Fruit fly (Drosophila melanogaster) whole organism, embryonic: ENCODE results near the gene mAcon1.
A peak's percentile ranks its signal among the peaks of the same experiment; 100 is the strongest.

ENCODE experiments used
- Awh ChIP-seq: fragments of 200-800 bp; sonication (Bioruptor generic); IDR thresholded peaks from 2 replicates; pipeline ENCODE4, ENCODE4 v1.3.6; 2022; ENCODE audit warnings: missing biosample characterization, missing genetic modification characterization
- CG10959 ChIP-seq: fragments of 200-800 bp; sonication (Bioruptor generic); IDR thresholded peaks from 2 replicates; pipeline ENCODE4 v1.3.6; 2022; ENCODE audit warnings: missing biosample characterization, missing genetic modification characterization
- CG11398 ChIP-seq: fragments of 200-800 bp; sonication (Bioruptor generic); optimal IDR thresholded peaks from 2 replicates; lab custom pipeline; 2016; ENCODE audit warnings: missing biosample characterization, missing genetic modification characterization
- CG12236 ChIP-seq: fragments of 200-800 bp; sonication (Bioruptor generic); optimal IDR thresholded peaks from 2 replicates; lab custom pipeline; 2016; ENCODE audit warnings: missing biosample characterization, missing genetic modification characterization
- CG13296 ChIP-seq: fragments of 200-800 bp; sonication (Bioruptor generic); optimal IDR thresholded peaks from 3 replicates; lab custom pipeline; 2018; ENCODE audit warnings: missing biosample characterization, mild to moderate bottlenecking, missing genetic modification characterization
- CG14710 ChIP-seq: fragments of 200-800 bp; sonication (Bioruptor generic); optimal IDR thresholded peaks from 3 replicates; lab custom pipeline; 2019; ENCODE audit warnings: missing biosample characterization, mild to moderate bottlenecking, missing genetic modification characterization, moderate library complexity
- CG17568 ChIP-seq: fragments of 200-800 bp; sonication (Bioruptor generic); optimal IDR thresholded peaks from 2 replicates; lab custom pipeline; 2018; ENCODE audit warnings: missing biosample characterization, mild to moderate bottlenecking, missing genetic modification characterization, moderate library complexity
- CG2116 ChIP-seq: fragments of 200-800 bp; sonication (Bioruptor generic); optimal IDR thresholded peaks from 3 replicates; lab custom pipeline; 2018; ENCODE audit warnings: missing biosample characterization, mild to moderate bottlenecking, missing genetic modification characterization
- CG2875 ChIP-seq: fragments of 200-800 bp; sonication (Bioruptor generic); optimal IDR thresholded peaks from 2 replicates; lab custom pipeline; 2017; ENCODE audit warnings: missing biosample characterization, mild to moderate bottlenecking, missing genetic modification characterization, missing genetic modification reagents
- CG34224 ChIP-seq: fragments of 200-800 bp; sonication (Bioruptor generic); IDR thresholded peaks from 3 replicates; pipeline ENCODE4 v1.3.6; 2022; ENCODE audit warnings: missing biosample characterization, missing genetic modification characterization; ENCODE audit not compliant: partially characterized antibody
- CG7786 ChIP-seq: fragments of 200-800 bp; sonication (Bioruptor generic); optimal IDR thresholded peaks from 2 replicates; lab custom pipeline; 2016; ENCODE audit warnings: missing biosample characterization, missing genetic modification characterization
- CG7963 ChIP-seq: fragments of 200-800 bp; sonication (Bioruptor generic); IDR thresholded peaks from 3 replicates; pipeline ENCODE4 v1.3.6; 2022; ENCODE audit warnings: missing biosample characterization, missing genetic modification characterization; ENCODE audit not compliant: partially characterized antibody
- Dll ChIP-seq: fragments of 200-800 bp; sonication (Bioruptor generic); IDR thresholded peaks from 4 replicates; pipeline ENCODE4 v1.3.6; 2022; ENCODE audit warnings: missing biosample characterization, missing genetic modification characterization; ENCODE audit not compliant: partially characterized antibody
- Fer1 ChIP-seq: fragments of 200-800 bp; sonication (Bioruptor generic); optimal IDR thresholded peaks from 2 replicates; lab custom pipeline; 2017; ENCODE audit warnings: missing biosample characterization, mild to moderate bottlenecking, missing genetic modification characterization
- HHEX ChIP-seq: fragments of 200-800 bp; sonication (Bioruptor generic); optimal IDR thresholded peaks from 3 replicates; lab custom pipeline; 2017; ENCODE audit warnings: missing biosample characterization, mild to moderate bottlenecking, missing genetic modification characterization, missing genetic modification reagents
- Hey ChIP-seq: fragments of 200-800 bp; sonication (Bioruptor generic); optimal IDR thresholded peaks from 3 replicates; lab custom pipeline; 2018; ENCODE audit warnings: missing biosample characterization, mild to moderate bottlenecking, missing genetic modification characterization
- HmgD ChIP-seq: fragments of 200-800 bp; sonication (Bioruptor generic); optimal IDR thresholded peaks from 3 replicates; lab custom pipeline; 2016; ENCODE audit warnings: missing biosample characterization, missing genetic modification characterization
- HmgZ ChIP-seq: fragments of 200-800 bp; sonication (Bioruptor generic); optimal IDR thresholded peaks from 2 replicates; lab custom pipeline; 2018; ENCODE audit warnings: missing biosample characterization, mild to moderate bottlenecking, missing genetic modification characterization
- Lhr ChIP-seq: fragments of 200-800 bp; sonication (Bioruptor generic); optimal IDR thresholded peaks from 3 replicates; lab custom pipeline; 2017; ENCODE audit warnings: mild to moderate bottlenecking, missing biosample characterization, missing genetic modification reagents, missing genetic modification characterization
- MESR4 ChIP-seq: fragments of 200-800 bp; sonication (Bioruptor generic); optimal IDR thresholded peaks from 2 replicates; lab custom pipeline; 2018; ENCODE audit warnings: missing biosample characterization, mild to moderate bottlenecking, missing genetic modification characterization, moderate library complexity
- Meics ChIP-seq: fragments of 200-800 bp; sonication (Bioruptor generic); optimal IDR thresholded peaks from 2 replicates; lab custom pipeline; 2017; ENCODE audit warnings: missing biosample characterization, mild to moderate bottlenecking, missing genetic modification characterization
- Mes4 ChIP-seq: fragments of 200-800 bp; sonication (Bioruptor generic); optimal IDR thresholded peaks from 2 replicates; lab custom pipeline; 2016; ENCODE audit warnings: missing biosample characterization, missing genetic modification characterization
- NFAT ChIP-seq: fragments of 200-800 bp; sonication (Bioruptor generic); IDR thresholded peaks from 2 replicates; pipeline ENCODE4 v1.3.6; 2022; ENCODE audit warnings: missing biosample characterization, missing genetic modification characterization
- Nf-YC ChIP-seq: fragments of 200-800 bp; optimal IDR thresholded peaks from 3 replicates; lab custom pipeline; 2019; ENCODE audit warnings: missing biosample characterization, mild to moderate bottlenecking, missing genetic modification characterization, moderate library complexity
- Opbp ChIP-seq: fragments of 200-800 bp; sonication (Bioruptor generic); IDR thresholded peaks from 3 replicates; pipeline ENCODE4 v1.3.6; 2022; ENCODE audit warnings: missing biosample characterization, missing genetic modification characterization; ENCODE audit not compliant: partially characterized antibody
- TFAM ChIP-seq: fragments of 200-800 bp; sonication (Bioruptor generic); optimal IDR thresholded peaks from 2 replicates; lab custom pipeline; 2017; ENCODE audit warnings: missing biosample characterization, missing genetic modification characterization, inconsistent platforms
- Xrp1 ChIP-seq: fragments of 200-800 bp; sonication (Bioruptor generic); IDR thresholded peaks from 2 replicates; pipeline ENCODE4 v1.3.6; 2022; ENCODE audit warnings: missing biosample characterization, missing genetic modification characterization
- bigmax ChIP-seq: fragments of 200-800 bp; sonication (Bioruptor generic); optimal IDR thresholded peaks from 2 replicates; lab custom pipeline; 2018; ENCODE audit warnings: missing biosample characterization, mild to moderate bottlenecking, missing genetic modification characterization
- caup ChIP-seq: fragments of 200-800 bp; sonication (Bioruptor generic); optimal IDR thresholded peaks from 3 replicates; lab custom pipeline; 2017; ENCODE audit warnings: missing biosample characterization, mild to moderate bottlenecking, missing genetic modification characterization, moderate library complexity; ENCODE audit not compliant: severe bottlenecking
- cg ChIP-seq: fragments of 200-800 bp; sonication (Bioruptor generic); optimal IDR thresholded peaks from 3 replicates; lab custom pipeline; 2019; ENCODE audit warnings: missing biosample characterization, mild to moderate bottlenecking, missing genetic modification characterization, moderate library complexity
- ci ChIP-seq: fragments of 200-800 bp; sonication (Bioruptor generic); IDR thresholded peaks from 3 replicates; pipeline ENCODE4 v1.3.6; 2022; ENCODE audit warnings: missing biosample characterization, missing genetic modification characterization
- dan ChIP-seq: fragments of 200-800 bp; sonication (Bioruptor generic); IDR thresholded peaks from 2 replicates; pipeline ENCODE4 v1.3.6; 2022; ENCODE audit warnings: missing biosample characterization, missing genetic modification characterization
- dmrt99B ChIP-seq: fragments of 200-800 bp; sonication (Bioruptor generic); optimal IDR thresholded peaks from 2 replicates; lab custom pipeline; 2018; ENCODE audit warnings: missing biosample characterization, mild to moderate bottlenecking, missing genetic modification characterization, moderate library complexity
- exex ChIP-seq: fragments of 200-800 bp; sonication (Bioruptor generic); optimal IDR thresholded peaks from 4 replicates; lab custom pipeline; 2018; ENCODE audit warnings: missing biosample characterization, mild to moderate bottlenecking, missing genetic modification characterization, moderate library complexity
- grn ChIP-seq: fragments of 200-800 bp; sonication (Bioruptor generic); optimal IDR thresholded peaks from 3 replicates; lab custom pipeline; 2017; ENCODE audit warnings: missing biosample characterization, missing genetic modification characterization
- gsb ChIP-seq: fragments of 200-800 bp; sonication (Bioruptor generic); IDR thresholded peaks from 2 replicates; pipeline ENCODE4 v1.3.6; 2022; ENCODE audit warnings: missing biosample characterization, missing genetic modification characterization
- ham ChIP-seq: fragments of 200-800 bp; sonication (Bioruptor generic); IDR thresholded peaks from 2 replicates; pipeline ENCODE4 v1.3.6; 2022; ENCODE audit warnings: missing biosample characterization, missing genetic modification characterization
- lbe ChIP-seq: fragments of 200-800 bp; sonication (Bioruptor generic); optimal IDR thresholded peaks from 2 replicates; lab custom pipeline; 2016; ENCODE audit warnings: missing biosample characterization, mild to moderate bottlenecking, missing genetic modification characterization
- maf-S ChIP-seq: fragments of 200-800 bp; sonication (Bioruptor generic); optimal IDR thresholded peaks from 2 replicates; lab custom pipeline; 2016; ENCODE audit warnings: missing biosample characterization, missing genetic modification characterization
- mam ChIP-seq: fragments of 200-800 bp; sonication (Bioruptor generic); optimal IDR thresholded peaks from 3 replicates; lab custom pipeline; 2016; ENCODE audit warnings: missing biosample characterization, missing genetic modification characterization
- nau ChIP-seq: fragments of 200-800 bp; sonication (Bioruptor generic); optimal IDR thresholded peaks from 3 replicates; lab custom pipeline; 2017; ENCODE audit warnings: missing biosample characterization, mild to moderate bottlenecking, missing genetic modification characterization, missing genetic modification reagents
- sc ChIP-seq, 3 experiments: fragments of >200 bp in 2 of 3; fragments of 200-800 bp in 1 of 3; sonication (Bioruptor generic) in 1 of 3; optimal IDR thresholded peaks; 2 replicates in 2 of 3; 3 replicates in 1 of 3; lab custom pipeline; 2017; ENCODE audit warnings: mild to moderate bottlenecking in 1 of 3, missing biosample characterization in 1 of 3, missing genetic modification characterization in 1 of 3, missing genetic modification reagents in 1 of 3
- trem ChIP-seq: fragments of 200-800 bp; optimal IDR thresholded peaks from 3 replicates; lab custom pipeline; 2019; ENCODE audit warnings: missing biosample characterization, mild to moderate bottlenecking, missing genetic modification characterization, moderate library complexity
- unc-4 ChIP-seq: fragments of 200-800 bp; sonication (Bioruptor generic); IDR thresholded peaks from 2 replicates; pipeline ENCODE4 v1.3.6; 2022; ENCODE audit warnings: missing biosample characterization, missing genetic modification characterization; ENCODE audit not compliant: partially characterized antibody
- unpg ChIP-seq: fragments of 200-800 bp; sonication (Bioruptor generic); optimal IDR thresholded peaks from 3 replicates; lab custom pipeline; 2018; ENCODE audit warnings: missing biosample characterization, mild to moderate bottlenecking, missing genetic modification characterization, moderate library complexity
- usp ChIP-seq: fragments of >200 bp; optimal IDR thresholded peaks from 2 replicates; lab custom pipeline; 2017; ENCODE audit warnings: missing biosample characterization, missing genetic modification characterization
- wdn ChIP-seq: fragments of 200-800 bp; sonication (Bioruptor generic); IDR thresholded peaks from 2 replicates; pipeline ENCODE4 v1.3.6; 2022; ENCODE audit warnings: missing biosample characterization, missing genetic modification characterization
- z ChIP-seq: fragments of 200-800 bp; sonication (Bioruptor generic); IDR thresholded peaks from 3 replicates; pipeline ENCODE4 v1.3.6; 2022; ENCODE audit warnings: missing biosample characterization, missing genetic modification characterization

The mAcon1 gene

dm6 chr2L:21141714-21142500 is 26.5 kb upstream of the mAcon1 start, which contains the start of gene Dap160 (continued):
- TF ChIP-seq Lhr: peak; percentile 29
- no peak for TF ChIP-seq sc (optimal IDR thresholded peaks at IDR 0.05; lab: Kevin White, UChicago)
- TF ChIP-seq sc (GFP tag; optimal IDR thresholded peaks at IDR 0.05; lab: Kevin White, UChicago): no peak
- no peak for TF ChIP-seq TFAM (GFP tag; lab: Kevin White, UChicago)
- TF ChIP-seq CG10959 (GFP tag; lab: Robert Waterston, UW): no peak
- no peak for TF ChIP-seq Nf-YC
- TF ChIP-seq Hey (tag; lab: Kevin White, UChicago): no peak
- no peak for TF ChIP-seq wdn
- no peak for TF ChIP-seq nau (GFP tag; lab: Kevin White, UChicago)
- TF ChIP-seq CG2875: no peak
- TF ChIP-seq HmgZ (tag; lab: Kevin White, UChicago): peak; percentile 34
- no peak for TF ChIP-seq z
- no peak for TF ChIP-seq maf-S (GFP tag; lab: Kevin White, UChicago)
- TF ChIP-seq exex (tag; lab: Kevin White, UChicago): peak; percentile 39
- TF ChIP-seq Mes4: no peak
- TF ChIP-seq gsb: no peak
- peak; percentile 16 for TF ChIP-seq mam
- no peak for TF ChIP-seq CG12236
- TF ChIP-seq NFAT (GFP tag; lab: Robert Waterston, UW): peak; percentile 41; the same call in 1 of the 2 replicates
- TF ChIP-seq CG13296 (GFP tag; lab: Kevin White, UChicago): no peak
- TF ChIP-seq trem (tag; lab: Kevin White, UChicago): no peak
- TF ChIP-seq CG7786 (GFP tag; lab: Kevin White, UChicago): no peak
- no peak for TF ChIP-seq Meics
- peak; percentile 68 for TF ChIP-seq unc-4 (GFP tag; lab: Robert Waterston, UW)
- no peak for TF ChIP-seq CG17568 (GFP tag; lab: Kevin White, UChicago)
- no peak for TF ChIP-seq ham (GFP tag; lab: Robert Waterston, UW)
- peak; percentile 82; the same call in 2 of the 3 replicates for TF ChIP-seq Opbp (GFP tag; lab: Robert Waterston, UW)
- peak; percentile 61 for TF ChIP-seq cg (GFP tag; lab: Kevin White, UChicago)
- TF ChIP-seq HHEX (GFP tag; lab: Kevin White, UChicago): no peak
- TF ChIP-seq HmgD: no peak
- peak; percentile 91 for TF ChIP-seq MESR4 (GFP tag; lab: Kevin White, UChicago)
- TF ChIP-seq grn (GFP tag; lab: Kevin White, UChicago): peak; percentile 36
- no peak for TF ChIP-seq unpg (GFP tag; lab: Kevin White, UChicago)
- TF ChIP-seq caup: no peak
- TF ChIP-seq CG34224 (GFP tag; lab: Robert Waterston, UW): peak; percentile 79
- peak; percentile 41 for TF ChIP-seq Fer1 (GFP tag; lab: Kevin White, UChicago)
- no peak for TF ChIP-seq ci (GFP tag; lab: Robert Waterston, UW)
- no peak for TF ChIP-seq Awh (GFP tag; lab: Robert Waterston, UW)
- TF ChIP-seq usp: no peak
- peak; percentile 30 for TF ChIP-seq CG2116 (GFP tag; lab: Kevin White, UChicago)
- no peak for TF ChIP-seq bigmax (GFP tag; lab: Kevin White, UChicago)
- no peak for TF ChIP-seq CG11398
- no peak for TF ChIP-seq dmrt99B (tag; lab: Kevin White, UChicago)
- TF ChIP-seq CG7963 (GFP tag; lab: Robert Waterston, UW): peak; percentile 81
- TF ChIP-seq dan (GFP tag; lab: Robert Waterston, UW): no peak
- TF ChIP-seq lbe: peak; percentile 3
- peak; percentile 72 for TF ChIP-seq Dll
- no peak for TF ChIP-seq Xrp1 (GFP tag; lab: Robert Waterston, UW)
- TF ChIP-seq CG14710 (tag; lab: Kevin White, UChicago): no peak
